Worm (Caenorhabditis elegans): ENCODE results near the gene scav-2.
A peak's percentile ranks its signal among the peaks of the same experiment; 100 is the strongest.

The scav-2 gene

DNA sequence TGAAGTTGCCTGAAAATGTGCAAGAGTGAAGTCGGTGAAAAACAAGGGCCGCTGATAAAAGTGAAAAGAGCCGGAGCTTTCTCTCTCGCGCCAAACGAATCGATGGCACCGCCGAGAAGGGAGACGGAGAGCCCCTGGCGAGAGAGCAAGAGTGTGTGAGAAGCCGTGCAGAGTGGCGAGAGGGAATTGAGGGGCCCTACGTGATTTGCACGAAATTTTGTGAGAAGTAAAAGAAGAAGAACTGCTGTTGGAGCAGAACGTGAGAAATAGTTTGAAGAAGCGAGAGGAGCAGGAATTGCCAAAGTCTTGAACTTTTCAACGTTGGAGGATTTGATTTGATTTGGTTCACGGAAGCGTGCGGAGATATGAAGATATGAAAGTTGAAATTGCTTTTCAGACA, 9.8 kb upstream of the scav-2 start, which contains the start of gene aldo-1 (continued):
- TF ChIP-seq ZK546.5 (tag; optimal IDR thresholded peaks at IDR 0.05) (no peak), lin-11 (tag; optimal IDR thresholded peaks at IDR 0.05) (peak; percentile 70), fos-1 (tag; optimal IDR thresholded peaks at IDR 0.05) (no peak), crh-2 (tag; optimal IDR thresholded peaks at IDR 0.05) (peak; percentile 12)

DNA sequence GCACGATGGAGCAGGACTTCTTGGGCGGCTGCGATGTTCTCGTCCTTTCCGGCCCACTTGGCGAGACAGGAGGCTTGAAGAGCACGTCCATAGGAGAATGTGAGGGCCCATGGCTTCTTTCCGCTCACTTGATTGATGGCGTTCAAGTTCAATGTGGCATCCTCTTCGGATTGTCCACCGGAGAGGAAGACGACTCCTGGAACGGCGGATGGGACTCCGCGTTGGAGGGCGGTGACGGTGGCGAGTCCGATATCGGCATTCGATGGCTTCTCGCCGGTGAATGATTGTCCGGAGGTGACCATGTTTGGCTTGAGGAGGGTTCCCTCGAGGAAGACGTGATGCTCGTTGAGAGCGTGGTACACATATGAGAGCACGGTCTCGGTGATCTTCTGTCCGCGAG, 8.4 kb upstream of the scav-2 start:
- TF ChIP-seq C34F6.9 (tag; optimal IDR thresholded peaks at IDR 0.05), result no peak
- TF ChIP-seq unc-62 (GFP tag; optimal IDR thresholded peaks at IDR 0.05), result no peak
- no peak for TF ChIP-seq nhr-237 (tag; optimal IDR thresholded peaks at IDR 0.05)
- no peak for TF ChIP-seq lin-11 (tag; optimal IDR thresholded peaks at IDR 0.05)
- TF ChIP-seq sma-9 (GFP tag; optimal IDR thresholded peaks at IDR 0.05), result no peak
- TF ChIP-seq sma-9 (tag; optimal IDR thresholded peaks at IDR 0.05), result no peak
- no peak for TF ChIP-seq snpc-4 (tag; optimal IDR thresholded peaks at IDR 0.05)

DNA sequence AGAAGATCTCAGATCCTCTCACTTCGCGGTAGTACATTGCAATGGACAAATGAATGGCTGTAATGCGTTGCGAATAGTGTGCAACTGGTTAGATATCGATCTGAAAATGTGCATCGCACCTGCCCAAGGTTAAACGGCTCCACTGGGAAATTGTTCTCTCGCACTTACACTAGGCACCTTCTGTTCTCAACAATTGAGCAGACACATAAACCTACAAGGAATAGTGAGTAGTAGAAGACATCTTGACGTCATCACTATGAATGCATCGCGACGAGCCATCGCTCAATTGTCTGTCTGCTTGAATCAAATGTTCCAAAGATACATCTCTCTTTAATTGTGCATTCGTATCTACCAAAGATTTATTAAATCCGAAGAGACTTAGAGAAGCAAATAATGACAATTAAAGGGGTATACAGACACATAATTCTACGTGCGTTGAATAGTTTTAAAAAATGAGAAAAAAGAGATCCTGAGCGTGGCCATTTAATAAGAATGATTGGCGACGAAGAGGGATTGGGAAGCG, 7.9 kb upstream of the scav-2 start, which contains the start of gene T05D4.2:
TSS of gene T05D4.2 (minus strand) at position 83 of the 523 bp plus-strand sequence.
- TF ChIP-seq sma-9 (GFP tag; optimal IDR thresholded peaks at IDR 0.05) (peak; percentile 36), sma-9 (tag; optimal IDR thresholded peaks at IDR 0.05) (no peak), zag-1 (tag; optimal IDR thresholded peaks at IDR 0.05) (peak; percentile 42), nhr-77 (tag; optimal IDR thresholded peaks at IDR 0.05) (no peak), peb-1 (tag; optimal IDR thresholded peaks at IDR 0.05) (no peak), lsy-2 (tag; optimal IDR thresholded peaks at IDR 0.05) (peak in 1 of 2 experiments; percentile 24), snpc-4 (tag; optimal IDR thresholded peaks at IDR 0.05) (no peak), dmd-4 (tag; optimal IDR thresholded peaks at IDR 0.05) (no peak), nhr-21 (tag; optimal IDR thresholded peaks at IDR 0.05) (no peak), nhr-6 (tag; optimal IDR thresholded peaks at IDR 0.05) (peak; percentile 11), nhr-129 (tag; optimal IDR thresholded peaks at IDR 0.05) (peak; percentile 70), unc-55 (GFP tag; optimal IDR thresholded peaks at IDR 0.05) (peak; percentile 29)

DNA sequence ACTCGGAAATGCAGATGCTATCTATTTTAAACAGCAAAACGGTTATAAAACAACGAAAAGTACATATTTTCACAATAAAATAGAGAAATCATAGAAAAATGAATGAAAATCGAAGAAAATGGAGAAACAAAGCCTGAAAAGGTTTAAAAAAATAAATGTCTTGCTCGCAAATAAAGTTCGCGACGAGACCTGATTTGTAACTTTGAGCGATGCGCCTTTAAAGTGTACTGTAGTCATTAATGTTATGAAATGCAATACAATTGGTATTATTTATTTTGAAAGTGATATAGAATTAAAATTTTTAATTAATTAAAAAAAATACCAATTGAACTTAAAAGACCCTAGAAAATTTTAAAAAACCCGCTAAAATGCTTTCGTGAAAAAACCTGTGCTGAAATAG, 6.1 kb upstream of the scav-2 start:
- TF ChIP-seq nhr-237 (tag; optimal IDR thresholded peaks at IDR 0.05) (no peak), blmp-1 (tag; optimal IDR thresholded peaks at IDR 0.05; ENCODE audit: insufficient read depth) (no peak), ZK546.5 (tag; optimal IDR thresholded peaks at IDR 0.05) (no peak), ztf-4 (tag; optimal IDR thresholded peaks at IDR 0.05) (no peak)

DNA sequence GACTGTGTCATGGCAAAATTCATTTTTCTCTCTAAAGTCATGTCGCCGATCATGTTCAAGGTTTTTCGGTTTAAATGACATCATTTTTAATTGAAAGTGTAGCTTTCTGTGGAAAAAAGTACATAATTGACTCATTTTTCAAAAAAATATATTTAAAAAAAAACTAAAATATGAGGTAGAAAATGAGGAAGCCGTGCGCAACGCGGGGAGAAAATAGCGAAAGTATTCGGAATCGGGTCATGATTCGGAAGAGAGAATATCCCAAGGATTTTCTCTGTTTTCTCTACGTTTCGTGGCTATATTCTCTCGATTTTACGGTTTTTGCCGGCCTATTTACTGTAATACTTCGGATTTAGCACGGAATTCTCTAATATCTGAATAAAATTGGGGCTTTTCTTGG, 5.6 kb upstream of the scav-2 start:
- TF ChIP-seq blmp-1 (tag; optimal IDR thresholded peaks at IDR 0.05; ENCODE audit: insufficient read depth), result peak; percentile 29
- no peak for TF ChIP-seq F13H6.1 (tag; optimal IDR thresholded peaks at IDR 0.05)
- no peak for TF ChIP-seq nhr-25 (tag; optimal IDR thresholded peaks at IDR 0.05)
- TF ChIP-seq nhr-21 (tag; optimal IDR thresholded peaks at IDR 0.05), result no peak
- no peak for TF ChIP-seq sma-3 (GFP tag; optimal IDR thresholded peaks at IDR 0.05)

DNA sequence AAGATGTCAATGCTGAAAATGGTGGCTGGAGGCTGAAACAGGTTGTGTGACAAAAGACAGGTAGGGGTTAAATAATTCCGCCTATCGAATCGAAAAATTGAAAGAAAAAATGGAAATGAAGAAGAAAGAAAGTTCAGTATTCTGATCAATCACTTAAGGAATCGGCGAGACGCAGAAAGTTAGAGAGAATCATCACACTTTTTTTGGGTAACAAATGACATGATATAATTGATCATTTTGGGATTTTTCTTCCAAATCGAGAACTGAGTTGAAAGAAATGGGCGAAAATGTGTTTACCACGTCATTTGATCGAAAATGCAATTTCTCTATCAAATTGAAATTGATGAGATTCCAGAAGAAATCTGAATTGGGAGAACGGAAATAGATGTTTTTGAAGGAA, 905 bp upstream of the scav-2 start:
- peak; percentile 40 for TF ChIP-seq blmp-1 (tag; optimal IDR thresholded peaks at IDR 0.05; ENCODE audit: insufficient read depth)
- no peak for TF ChIP-seq elt-1 (tag; optimal IDR thresholded peaks at IDR 0.05)

DNA sequence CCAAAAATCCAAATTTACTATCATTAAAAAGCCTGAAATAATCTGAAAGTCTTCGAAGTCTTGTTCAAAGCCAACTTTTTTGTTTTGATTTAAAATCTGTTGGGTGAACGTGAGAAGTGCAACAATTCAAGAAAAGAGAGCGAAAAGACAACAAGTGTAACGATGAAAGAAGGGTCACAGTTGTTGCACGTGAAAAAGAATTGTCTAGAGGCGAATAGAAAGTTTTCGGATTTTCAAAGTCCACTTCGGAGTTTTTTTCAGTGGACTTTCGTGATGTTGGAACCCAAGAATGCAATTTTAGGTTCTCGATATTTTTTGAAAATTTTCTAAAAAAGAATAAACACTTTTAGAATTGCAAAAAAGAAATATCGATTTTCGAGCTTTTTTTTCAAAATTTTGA, 5.2 kb downstream of the scav-2 start:
- TF ChIP-seq ama-1 (optimal IDR thresholded peaks at IDR 0.05) (peak; percentile 32), sma-9 (GFP tag; optimal IDR thresholded peaks at IDR 0.05) (no peak), sma-9 (tag; optimal IDR thresholded peaks at IDR 0.05) (no peak), nhr-129 (tag; optimal IDR thresholded peaks at IDR 0.05) (peak; percentile 9), lin-11 (tag; optimal IDR thresholded peaks at IDR 0.05) (no peak), ztf-1 (GFP tag; conservative IDR thresholded peaks at IDR 0.05) (no peak), lsy-2 (tag; optimal IDR thresholded peaks at IDR 0.05) (peak in 1 of 2 experiments; percentile 9)

DNA sequence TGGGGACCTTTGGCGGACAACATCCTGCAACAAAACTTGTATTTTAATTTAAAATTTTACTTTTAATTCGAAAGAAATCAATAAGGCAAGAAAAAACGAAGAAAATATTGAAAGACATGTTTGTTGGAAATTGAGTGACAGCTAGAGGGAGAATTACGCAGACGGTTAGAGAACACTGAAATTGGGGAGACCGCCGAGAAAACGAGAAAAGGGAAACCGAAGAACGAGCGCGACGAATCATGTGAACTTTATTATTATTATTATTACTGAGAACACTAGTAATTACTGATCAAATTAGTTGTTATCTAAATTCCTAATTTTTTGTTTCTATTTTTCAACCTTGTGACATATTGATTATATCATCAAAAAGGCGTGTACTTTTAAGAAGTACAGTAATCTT, 6.2 kb downstream of the scav-2 start, which contains the start of gene mmad-1:
TSS of gene mmad-1 (minus strand) at position 24 of the 400 bp plus-strand sequence.
- TF ChIP-seq snpc-4 (tag; optimal IDR thresholded peaks at IDR 0.05), result no peak
- TF ChIP-seq lsy-2 (tag; optimal IDR thresholded peaks at IDR 0.05), result peak in 1 of 2 experiments; percentile 67
- TF ChIP-seq blmp-1 (tag; optimal IDR thresholded peaks at IDR 0.05; ENCODE audit: insufficient read depth), result peak; percentile 76
- TF ChIP-seq ama-1 (optimal IDR thresholded peaks at IDR 0.05), result peak; percentile 26
- peak; percentile 55 for TF ChIP-seq fos-1 (tag; optimal IDR thresholded peaks at IDR 0.05)
- TF ChIP-seq sma-3 (GFP tag; optimal IDR thresholded peaks at IDR 0.05), result peak; percentile 59
- peak; percentile 43 for TF ChIP-seq nhr-25 (tag; optimal IDR thresholded peaks at IDR 0.05)
- no peak for TF ChIP-seq ZK546.5 (tag; optimal IDR thresholded peaks at IDR 0.05)
- TF ChIP-seq ceh-82 (tag; optimal IDR thresholded peaks at IDR 0.05), result no peak
- TF ChIP-seq ztf-4 (tag; optimal IDR thresholded peaks at IDR 0.05), result peak; percentile 32
- TF ChIP-seq crh-2 (tag; optimal IDR thresholded peaks at IDR 0.05), result peak; percentile 72
- peak; percentile 16 for TF ChIP-seq sem-4 (tag; optimal IDR thresholded peaks at IDR 0.05)
- peak; percentile 22 for TF ChIP-seq gmeb-1 (tag; optimal IDR thresholded peaks at IDR 0.05)
- peak; percentile 33 for TF ChIP-seq F13H6.1 (tag; optimal IDR thresholded peaks at IDR 0.05)
- TF ChIP-seq unc-55 (GFP tag; optimal IDR thresholded peaks at IDR 0.05), result peak; percentile 61
- peak; percentile 69 for TF ChIP-seq C34F6.9 (tag; optimal IDR thresholded peaks at IDR 0.05)
- TF ChIP-seq sma-9 (GFP tag; optimal IDR thresholded peaks at IDR 0.05), result peak; percentile 37
- no peak for TF ChIP-seq sma-9 (tag; optimal IDR thresholded peaks at IDR 0.05)
- TF ChIP-seq egl-27 (tag; optimal IDR thresholded peaks at IDR 0.05), result no peak
- peak; percentile 59 for TF ChIP-seq nhr-129 (tag; optimal IDR thresholded peaks at IDR 0.05)
